Fruit fly (Drosophila melanogaster): ENCODE data around the gene CG34461.

DNA sequence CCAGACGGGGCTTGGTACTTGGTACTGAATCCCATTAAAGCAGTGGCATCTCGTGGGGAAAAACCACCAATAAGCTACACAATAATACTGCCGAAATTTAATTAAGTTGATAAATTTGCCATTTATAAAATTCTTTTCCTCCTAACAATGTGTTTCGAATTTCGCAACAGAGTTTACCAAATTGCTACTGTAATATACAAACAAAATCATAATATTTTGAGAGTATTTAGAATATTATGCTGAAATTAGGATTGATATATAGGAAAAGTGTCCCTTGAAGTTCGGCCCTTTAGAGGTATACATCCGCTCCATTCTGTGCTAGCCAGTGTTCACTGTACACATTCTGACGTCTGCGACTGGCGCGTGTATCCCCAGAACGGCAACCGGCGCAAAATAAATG, 41.0 kb upstream of the CG34461 start:
- no peak for TF ChIP-seq h (optimal IDR thresholded peaks at IDR 0.05)
- no peak for TF ChIP-seq Myc (optimal IDR thresholded peaks at IDR 0.05)
- TF ChIP-seq ttk (optimal IDR thresholded peaks at IDR 0.05) = no peak

Measured in Kc167 (cell line).